Worm (Caenorhabditis elegans): ENCODE data around the gene atp-4.

Gene atp-4

DNA sequence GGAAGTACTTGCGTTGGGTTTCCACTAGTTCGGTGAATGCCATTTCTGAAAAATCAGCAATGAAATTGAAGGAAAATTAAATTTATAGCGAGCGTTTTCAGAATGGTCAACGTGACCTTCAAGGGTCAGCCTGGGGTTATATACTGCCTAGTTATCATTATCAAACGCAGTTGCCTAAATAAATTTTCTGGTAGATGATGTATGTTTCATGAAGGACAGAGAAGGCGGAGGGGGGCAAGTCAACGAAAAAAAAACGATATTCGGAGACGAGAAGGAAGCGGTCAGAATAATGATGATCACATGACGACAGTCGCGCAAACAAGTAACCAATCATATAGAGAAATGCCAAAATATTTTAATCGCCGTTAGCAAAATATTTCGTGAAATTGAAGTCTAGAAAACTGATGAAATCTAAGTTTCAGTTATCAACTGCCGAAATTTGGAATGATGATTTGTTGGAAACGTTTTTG, 3.0 kb upstream of the atp-4 start, which contains the start of gene alh-4:
TSS of gene alh-4 (minus strand) at position 51 of the 470 bp plus-strand sequence.
- TF ChIP-seq elt-3 (tag; optimal IDR thresholded peaks at IDR 0.05) (no peak), ceh-16 (tag; optimal IDR thresholded peaks at IDR 0.05) (no peak), unc-39 (tag; optimal IDR thresholded peaks at IDR 0.05) (no peak), egl-5 (tag; optimal IDR thresholded peaks at IDR 0.05) (no peak), nhr-23 (tag; optimal IDR thresholded peaks at IDR 0.05) (peak; percentile 56), nhr-28 (tag; optimal IDR thresholded peaks at IDR 0.05) (no peak), nhr-25 (tag; optimal IDR thresholded peaks at IDR 0.05) (peak; percentile 42)

DNA sequence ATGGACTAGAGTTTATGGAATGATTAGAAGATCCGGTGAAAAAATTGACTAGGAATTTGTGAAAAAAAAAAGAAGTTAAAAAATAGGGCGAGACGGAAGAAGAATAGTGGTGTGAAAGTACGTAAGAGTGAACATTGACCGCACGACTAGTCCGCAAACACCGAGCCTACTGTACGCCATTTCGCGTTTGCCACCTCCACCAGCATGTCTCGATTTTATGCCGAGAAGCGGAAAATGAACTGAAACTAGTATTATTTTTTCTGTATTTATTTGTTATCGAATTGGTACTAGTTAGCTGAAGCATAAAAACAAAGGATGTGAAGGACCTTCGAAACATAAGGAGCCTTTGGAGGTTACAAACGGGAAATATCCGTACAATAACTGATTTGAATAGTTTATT, 521 bp upstream of the atp-4 start:
- TF ChIP-seq hmg-11 (tag; optimal IDR thresholded peaks at IDR 0.05) (peak; percentile 82), unc-62 (GFP tag; optimal IDR thresholded peaks at IDR 0.05) (no peak), nfya-1 (tag; optimal IDR thresholded peaks at IDR 0.05; ENCODE audit: insufficient read depth) (peak; percentile 74), nhr-12 (tag; optimal IDR thresholded peaks at IDR 0.05) (no peak), nhr-23 (tag; optimal IDR thresholded peaks at IDR 0.05) (peak; percentile 18), lin-15B (tag; optimal IDR thresholded peaks at IDR 0.05) (peak; percentile 63), pha-4 (tag; optimal IDR thresholded peaks at IDR 0.05) (peak; percentile 30), nhr-67 (tag; optimal IDR thresholded peaks at IDR 0.05) (no peak), lsy-12 (tag; optimal IDR thresholded peaks at IDR 0.05) (peak; percentile 28), ceh-16 (tag; optimal IDR thresholded peaks at IDR 0.05) (no peak), eor-1 (tag; optimal IDR thresholded peaks at IDR 0.05) (no peak), egl-27 (tag; optimal IDR thresholded peaks at IDR 0.05) (no peak), nhr-43 (tag; optimal IDR thresholded peaks at IDR 0.05; ENCODE audit: poor library complexity, severe bottlenecking) (peak; percentile 14), mml-1 (tag; optimal IDR thresholded peaks at IDR 0.05) (no peak), lin-39 (tag; optimal IDR thresholded peaks at IDR 0.05) (peak; percentile 51), ceh-28 (tag; optimal IDR thresholded peaks at IDR 0.05) (peak; percentile 30), nhr-25 (tag; optimal IDR thresholded peaks at IDR 0.05) (peak; percentile 46), R02D3.7 (tag; optimal IDR thresholded peaks at IDR 0.05) (peak; percentile 1), snpc-4 (tag; optimal IDR thresholded peaks at IDR 0.05) (peak; percentile 11), ama-1 (optimal IDR thresholded peaks at IDR 0.05) (peak; percentile 73), elt-1 (tag; optimal IDR thresholded peaks at IDR 0.05) (no peak), nhr-77 (tag; optimal IDR thresholded peaks at IDR 0.05) (no peak), skn-1 (tag; optimal IDR thresholded peaks at IDR 0.05) (no peak), fos-1 (tag; optimal IDR thresholded peaks at IDR 0.05) (no peak), elt-2 (tag; optimal IDR thresholded peaks at IDR 0.05) (peak; percentile 31), nhr-76 (tag; optimal IDR thresholded peaks at IDR 0.05) (no peak)

DNA sequence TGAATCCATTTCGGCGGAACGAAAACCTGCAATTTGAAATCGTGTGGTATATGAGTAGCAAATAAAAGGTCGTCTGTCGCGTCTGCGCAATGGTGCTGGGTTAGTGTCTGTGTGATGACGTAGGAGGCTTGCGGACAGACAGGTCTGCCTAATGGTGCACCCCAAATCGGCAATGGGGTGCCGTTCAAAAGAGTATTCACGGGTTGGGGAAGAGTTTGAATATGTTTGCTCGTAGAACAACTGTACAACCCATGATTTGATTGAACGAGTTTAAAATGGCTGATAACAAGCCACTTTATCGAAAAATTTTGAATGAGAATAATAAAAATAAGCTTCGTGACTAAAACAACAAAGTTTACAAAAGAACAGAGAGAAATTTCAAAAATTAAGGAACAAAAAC, 985 bp downstream of the atp-4 start, which contains the start of gene T05H4.11:
TSS of gene T05H4.11 (minus strand) at position 335 of the 400 bp plus-strand sequence.
- TF ChIP-seq nhr-23 (tag; optimal IDR thresholded peaks at IDR 0.05) (peak; percentile 35), daf-12 (tag; optimal IDR thresholded peaks at IDR 0.05) (no peak), elt-3 (tag; optimal IDR thresholded peaks at IDR 0.05) (peak in 1 of 3 experiments; percentile 9), fos-1 (tag; optimal IDR thresholded peaks at IDR 0.05) (no peak), nhr-12 (tag; optimal IDR thresholded peaks at IDR 0.05) (no peak), pha-4 (tag; optimal IDR thresholded peaks at IDR 0.05) (peak; percentile 7), nfya-1 (tag; optimal IDR thresholded peaks at IDR 0.05; ENCODE audit: insufficient read depth) (no peak), pqm-1 (tag; optimal IDR thresholded peaks at IDR 0.05) (peak; percentile 11), ztf-4 (tag; optimal IDR thresholded peaks at IDR 0.05) (no peak), ZK546.5 (tag; optimal IDR thresholded peaks at IDR 0.05) (no peak), nhr-25 (tag; optimal IDR thresholded peaks at IDR 0.05) (peak; percentile 27), eor-1 (tag; optimal IDR thresholded peaks at IDR 0.05) (no peak), lsy-12 (tag; optimal IDR thresholded peaks at IDR 0.05) (peak; percentile 31), elt-2 (tag; optimal IDR thresholded peaks at IDR 0.05) (peak; percentile 27)

DNA sequence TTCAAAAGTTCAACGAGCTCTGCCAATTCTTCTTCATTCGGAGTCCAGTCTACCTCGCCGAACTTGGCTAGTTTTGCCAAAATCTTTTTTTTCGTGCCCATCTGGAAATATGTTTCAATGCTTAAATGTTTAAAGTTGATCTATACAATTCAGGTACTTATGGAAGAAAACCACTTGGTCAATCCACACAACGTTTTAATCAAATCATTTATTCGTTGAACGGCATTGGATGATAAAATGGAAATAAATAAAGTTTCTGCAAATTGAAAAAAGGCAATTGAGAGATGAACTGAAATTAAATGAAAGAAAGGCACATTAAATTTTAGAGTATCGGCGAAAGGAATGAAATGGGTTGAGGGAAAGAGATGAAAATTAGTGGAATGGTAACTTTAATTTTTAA, 2.9 kb downstream of the atp-4 start, which contains the start of gene urb-1:
TSS of gene urb-1 (minus strand) at position 101 of the 400 bp plus-strand sequence.
- TF ChIP-seq nhr-43 (tag; optimal IDR thresholded peaks at IDR 0.05; ENCODE audit: poor library complexity, severe bottlenecking) = no peak
- TF ChIP-seq nhr-77 (tag; optimal IDR thresholded peaks at IDR 0.05) = peak; percentile 36

DNA sequence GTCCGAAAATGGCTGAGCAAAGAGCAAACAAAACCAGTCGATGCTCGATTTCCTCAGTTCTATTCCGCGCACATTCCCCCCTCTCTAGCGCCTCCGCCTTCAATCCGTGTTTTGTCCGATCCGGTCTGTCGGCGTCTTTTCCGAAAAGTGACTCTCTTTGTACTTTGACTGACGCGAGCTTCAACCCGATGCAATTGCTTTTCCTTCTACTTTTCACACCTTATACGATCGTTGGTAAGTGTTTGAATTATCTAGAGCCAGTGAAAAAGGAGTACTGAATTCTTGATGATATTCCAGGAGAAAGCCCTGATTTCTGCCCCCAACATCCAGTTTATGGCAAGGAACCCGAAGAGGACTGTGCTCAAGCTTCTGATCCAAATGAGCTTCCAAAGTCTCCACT, 11.9 kb downstream of the atp-4 start, which contains the start of gene cht-6:
TSS of gene cht-6 (plus strand) at position 9 of the 400 bp plus-strand sequence.
- TF ChIP-seq nfya-1 (tag; optimal IDR thresholded peaks at IDR 0.05; ENCODE audit: insufficient read depth) = no peak
- no peak for TF ChIP-seq jun-1 (tag; optimal IDR thresholded peaks at IDR 0.05)
- TF ChIP-seq fkh-10 (GFP tag; optimal IDR thresholded peaks at IDR 0.05) = no peak
- no peak for TF ChIP-seq lin-15B (tag; optimal IDR thresholded peaks at IDR 0.05)
- no peak for TF ChIP-seq nhr-25 (tag; optimal IDR thresholded peaks at IDR 0.05)
- no peak for TF ChIP-seq R02D3.7 (tag; optimal IDR thresholded peaks at IDR 0.05)
- no peak for TF ChIP-seq egl-5 (tag; optimal IDR thresholded peaks at IDR 0.05)
- no peak for TF ChIP-seq nhr-76 (tag; optimal IDR thresholded peaks at IDR 0.05)
- TF ChIP-seq lin-39 (tag; optimal IDR thresholded peaks at IDR 0.05) = no peak
- no peak for TF ChIP-seq nhr-11 (tag; optimal IDR thresholded peaks at IDR 0.05)
- TF ChIP-seq lsy-12 (tag; optimal IDR thresholded peaks at IDR 0.05) = no peak
- TF ChIP-seq ZK546.5 (tag; optimal IDR thresholded peaks at IDR 0.05) = no peak
- TF ChIP-seq egl-27 (tag; optimal IDR thresholded peaks at IDR 0.05) = no peak
